Fruit fly (Drosophila melanogaster): ENCODE measurements around the gene CG12237.

Gene CG12237

DNA sequence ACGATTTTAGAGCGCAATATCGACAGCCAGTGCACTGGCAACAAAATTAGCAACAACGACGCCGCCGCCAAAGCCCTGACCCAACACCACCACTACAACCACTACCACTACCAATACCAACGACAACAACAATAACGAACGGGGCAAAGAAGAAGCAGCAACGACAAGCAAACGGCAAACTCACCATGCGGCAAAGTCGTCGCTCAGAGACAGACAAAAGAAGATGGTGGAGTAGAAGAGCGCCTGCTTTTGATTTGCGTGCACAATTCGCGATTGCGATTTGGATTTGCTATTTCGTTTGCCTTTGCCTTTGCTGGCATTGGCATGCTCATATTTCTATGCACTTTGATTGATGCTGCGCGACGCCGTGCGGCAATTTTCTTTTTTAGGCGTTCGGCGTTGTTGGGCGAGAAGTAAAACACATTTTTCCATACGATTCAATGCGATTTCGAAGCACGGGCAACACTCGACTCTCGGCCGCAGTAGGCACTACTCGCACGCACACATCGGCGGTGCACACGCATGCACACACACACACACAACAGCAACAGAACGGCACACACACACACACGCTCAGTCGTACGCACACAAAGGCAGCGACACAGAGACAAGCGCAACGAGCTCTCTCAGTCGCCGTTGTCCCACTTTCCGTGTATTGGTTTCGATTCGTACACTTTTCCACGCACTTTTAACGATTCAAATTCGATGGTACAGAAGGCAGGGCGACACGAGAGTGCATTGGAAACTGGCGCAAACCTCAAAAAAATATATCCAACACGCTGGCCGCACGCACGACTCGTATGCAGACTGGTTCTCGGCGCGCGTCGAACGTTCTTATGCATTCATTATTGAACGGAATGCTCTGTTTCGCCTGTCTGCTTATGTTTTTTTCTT is 5.0 kb downstream of the CG12237 start (continued):
- TF ChIP-seq CG1602 (GFP tag; optimal IDR thresholded peaks at IDR 0.05) (no peak), Atf-2 (GFP tag; optimal IDR thresholded peaks at IDR 0.05) (no peak), CG14965 (GFP tag; optimal IDR thresholded peaks at IDR 0.05; ENCODE audit: borderline replicate concordance) (no peak), sc (optimal IDR thresholded peaks at IDR 0.05) (no peak), sc (GFP tag; optimal IDR thresholded peaks at IDR 0.05) (no peak), vvl (GFP tag; IDR thresholded peaks at IDR 0.05) (no peak), Ets65A (GFP tag) (no peak), Rfx (GFP tag; IDR thresholded peaks at IDR 0.05) (no peak), CG5245 (GFP tag; optimal IDR thresholded peaks at IDR 0.05) (no peak), fd3F (GFP tag; optimal IDR thresholded peaks at IDR 0.05) (no peak), pzg (GFP tag; optimal IDR thresholded peaks at IDR 0.05) (no peak), zfh2 (GFP tag; optimal IDR thresholded peaks at IDR 0.05) (no peak), Sry-β (GFP tag; optimal IDR thresholded peaks at IDR 0.05) (no peak), CG14441 (GFP tag; IDR thresholded peaks at IDR 0.05) (no peak), CG15479 (GFP tag; optimal IDR thresholded peaks at IDR 0.05) (peak; percentile 95), phol (tag; optimal IDR thresholded peaks at IDR 0.05) (peak; percentile 56), Dref (GFP tag; IDR thresholded peaks at IDR 0.05) (no peak), CG17385 (GFP tag; optimal IDR thresholded peaks at IDR 0.05) (peak; percentile 93), Hsf (GFP tag; optimal IDR thresholded peaks at IDR 0.05) (no peak), CG7556 (GFP tag; optimal IDR thresholded peaks at IDR 0.05) (no peak), NFAT (GFP tag; IDR thresholded peaks at IDR 0.05) (no peak), dysf (GFP tag; IDR thresholded peaks at IDR 0.05) (no peak), ftz-f1 (GFP tag; optimal IDR thresholded peaks at IDR 0.05) (no peak), nom (GFP tag; optimal IDR thresholded peaks at IDR 0.05) (no peak), gcm2 (GFP tag; optimal IDR thresholded peaks at IDR 0.05) (no peak), run (tag; optimal IDR thresholded peaks at IDR 0.05) (no peak), CG10209 (GFP tag; optimal IDR thresholded peaks at IDR 0.05) (no peak), CG32767 (GFP tag; IDR thresholded peaks at IDR 0.05) (no peak), Sox102F (GFP tag; optimal IDR thresholded peaks at IDR 0.05) (no peak), CG14667 (GFP tag; IDR thresholded peaks at IDR 0.05) (no peak), tup (GFP tag; optimal IDR thresholded peaks at IDR 0.05) (no peak), CG34422 (GFP tag; IDR thresholded peaks at IDR 0.05) (no peak), CG8290 (GFP tag; optimal IDR thresholded peaks at IDR 0.05) (no peak), CG8290 (tag; optimal IDR thresholded peaks at IDR 0.05) (no peak), tx (GFP tag; optimal IDR thresholded peaks at IDR 0.05) (no peak), CG2712 (tag; optimal IDR thresholded peaks at IDR 0.05) (no peak), CG17186 (GFP tag; optimal IDR thresholded peaks at IDR 0.05) (no peak), CG6791 (GFP tag; IDR thresholded peaks at IDR 0.05; ENCODE audit: partially characterized antibody) (no peak), sd (tag; optimal IDR thresholded peaks at IDR 0.05) (no peak), HLH3B (GFP tag; IDR thresholded peaks at IDR 0.05) (no peak), bowl (GFP tag; IDR thresholded peaks at IDR 0.05) (no peak), bab2 (GFP tag; optimal IDR thresholded peaks at IDR 0.05) (no peak), CG4617 (GFP tag; optimal IDR thresholded peaks at IDR 0.05; ENCODE audit: borderline replicate concordance) (no peak), CG10321 (GFP tag; IDR thresholded peaks at IDR 0.05) (no peak), CG4404 (GFP tag; IDR thresholded peaks at IDR 0.05) (no peak), CG6689 (GFP tag; IDR thresholded peaks at IDR 0.05) (no peak), CG9797 (GFP tag; optimal IDR thresholded peaks at IDR 0.05) (no peak), Vsx1 (GFP tag; optimal IDR thresholded peaks at IDR 0.05) (no peak), Trl (optimal IDR thresholded peaks at IDR 0.05) (peak in 1 of 2 experiments; percentile 65), Trl (GFP tag; optimal IDR thresholded peaks at IDR 0.05) (no peak), sug (tag; optimal IDR thresholded peaks at IDR 0.05) (no peak)

Measured in whole organism, embryonic.